Fruit fly (Drosophila melanogaster): ENCODE results near the gene CG17568.

The CG17568 gene

dm6 chr2L:19219473-19219872 lies 38.0 kb upstream of the CG17568 start (continued):
- TF ChIP-seq sqz (GFP tag; optimal IDR thresholded peaks at IDR 0.05) (no peak), CG13424 (tag; optimal IDR thresholded peaks at IDR 0.05) (no peak), sob (GFP tag; IDR thresholded peaks at IDR 0.05) (no peak), dati (GFP tag; IDR thresholded peaks at IDR 0.05) (no peak), CG11085 (GFP tag; IDR thresholded peaks at IDR 0.05) (no peak), CG31441 (GFP tag; IDR thresholded peaks at IDR 0.05) (0 out of 2 replicates have a peak, but pooled peaks have one; percentile 24), CG13296 (GFP tag; optimal IDR thresholded peaks at IDR 0.05) (no peak), eve (GFP tag; optimal IDR thresholded peaks at IDR 0.05) (no peak), PHDP (tag; optimal IDR thresholded peaks at IDR 0.05) (no peak), dm (GFP tag; optimal IDR thresholded peaks at IDR 0.05) (no peak), CG17829 (tag; optimal IDR thresholded peaks at IDR 0.05) (peak; percentile 54), onecut (GFP tag; IDR thresholded peaks at IDR 0.05) (no peak), Side (GFP tag; optimal IDR thresholded peaks at IDR 0.05) (no peak), Drgx (GFP tag; IDR thresholded peaks at IDR 0.05) (no peak), CG17912 (GFP tag; optimal IDR thresholded peaks at IDR 0.05) (no peak), lmd (GFP tag; IDR thresholded peaks at IDR 0.05) (no peak), Optix (GFP tag; IDR thresholded peaks at IDR 0.05) (no peak), da (GFP tag; optimal IDR thresholded peaks at IDR 0.05) (peak; percentile 50), peb (GFP tag; IDR thresholded peaks at IDR 0.05) (no peak), dimm (GFP tag; IDR thresholded peaks at IDR 0.05) (no peak), mirr (GFP tag; optimal IDR thresholded peaks at IDR 0.05) (no peak), Eip74EF (GFP tag; optimal IDR thresholded peaks at IDR 0.05) (no peak), ftz-f1 (GFP tag; optimal IDR thresholded peaks at IDR 0.05) (no peak), kni (GFP tag; optimal IDR thresholded peaks at IDR 0.05) (no peak), CG9817 (tag; optimal IDR thresholded peaks at IDR 0.05) (no peak), Vsx1 (GFP tag; optimal IDR thresholded peaks at IDR 0.05) (no peak), CG6272 (GFP tag; IDR thresholded peaks at IDR 0.05) (no peak), CG11247 (GFP tag; IDR thresholded peaks at IDR 0.05) (no peak), Poxn (GFP tag; IDR thresholded peaks at IDR 0.05) (no peak), btn (GFP tag; optimal IDR thresholded peaks at IDR 0.05) (no peak), gro (GFP tag; optimal IDR thresholded peaks at IDR 0.05) (no peak), CG14014 (GFP tag; IDR thresholded peaks at IDR 0.05) (no peak), Med (GFP tag) (peak; percentile 56), Usf (GFP tag; optimal IDR thresholded peaks at IDR 0.05) (peak; percentile 2), lilli (GFP tag; optimal IDR thresholded peaks at IDR 0.05) (peak; percentile 1), wor (GFP tag; IDR thresholded peaks at IDR 0.05) (no peak), CG15269 (tag; optimal IDR thresholded peaks at IDR 0.05) (no peak), chm (GFP tag; IDR thresholded peaks at IDR 0.05) (no peak), CG1832 (GFP tag; optimal IDR thresholded peaks at IDR 0.05) (no peak), mld (GFP tag; IDR thresholded peaks at IDR 0.05; ENCODE audit: partially characterized antibody) (no peak), CG6689 (GFP tag; IDR thresholded peaks at IDR 0.05) (no peak), CG3281 (GFP tag; optimal IDR thresholded peaks at IDR 0.05) (no peak), CG11560 (tag; IDR thresholded peaks at IDR 0.05) (no peak), Pdp1 (GFP tag; optimal IDR thresholded peaks at IDR 0.05) (peak in 1 of 2 experiments; percentile 17), CG31388 (GFP tag; optimal IDR thresholded peaks at IDR 0.05) (no peak), YL-1 (GFP tag; optimal IDR thresholded peaks at IDR 0.05) (no peak), Dp (GFP tag; optimal IDR thresholded peaks at IDR 0.05) (no peak), CG10274 (GFP tag; optimal IDR thresholded peaks at IDR 0.05) (no peak), slp2 (GFP tag; optimal IDR thresholded peaks at IDR 0.05) (no peak), CG13775 (GFP tag; optimal IDR thresholded peaks at IDR 0.05) (peak; percentile 31), run (tag; optimal IDR thresholded peaks at IDR 0.05) (no peak), CG4854 (GFP tag; optimal IDR thresholded peaks at IDR 0.05) (no peak)
